Worm (Caenorhabditis elegans) whole organism, L4 larva: ENCODE measurements around the gene tbb-1.

Experiments used
- D1046.2 ChIP-seq: fragments of 200-800 bp; sonication (Bioruptor generic); IDR thresholded peaks from 2 replicates; pipeline ENCODE4 v1.3.6; 2022; ENCODE audit warnings: missing genetic modification characterization, missing compliant biosample characterization
- F44E2.7 ChIP-seq: fragments of 200-800 bp; sonication (Bioruptor generic); IDR thresholded peaks from 2 replicates; pipeline ENCODE4 v2.1.2; 2022; ENCODE audit warnings: missing genetic modification characterization, missing compliant biosample characterization
- R02D3.7 ChIP-seq: fragments of 150-350 bp; sonication (generic microtip); optimal IDR thresholded peaks from 3 replicates; lab custom pipeline; 2014; ENCODE audit warnings: missing biosample characterization, missing genetic modification characterization
- T20F7.1 ChIP-seq: fragments of 200-800 bp; sonication (Bioruptor generic); optimal IDR thresholded peaks from 2 replicates; lab custom pipeline; 2018; ENCODE audit warnings: mild to moderate bottlenecking, missing genetic modification characterization, missing compliant biosample characterization
- Y48G9A.11 ChIP-seq: fragments of 200-800 bp; sonication (Bioruptor generic); IDR thresholded peaks from 2 replicates; pipeline ENCODE4 v1.3.6; 2022; ENCODE audit warnings: missing genetic modification reagents, missing genetic modification characterization, missing compliant biosample characterization
- Y5F2A.4 ChIP-seq: fragments of 200-800 bp; sonication (Bioruptor generic); optimal IDR thresholded peaks from 2 replicates; lab custom pipeline; 2018; ENCODE audit warnings: mild to moderate bottlenecking, missing genetic modification characterization, missing compliant biosample characterization
- Y75B8A.6 ChIP-seq: fragments of 200-800 bp; sonication (Bioruptor generic); IDR thresholded peaks from 2 replicates; pipeline ENCODE4 v1.3.6; 2022; ENCODE audit warnings: missing genetic modification reagents, missing genetic modification characterization, missing compliant biosample characterization
- aha-1 ChIP-seq: fragments of 150-350 bp; peaks from one replicate; lab custom pipeline; 2014; ENCODE audit warnings: missing biosample characterization, missing genetic modification characterization
- ama-1 ChIP-seq: fragments of 150-350 bp; optimal IDR thresholded peaks from 2 replicates; lab custom pipeline; 2014; ENCODE audit warnings: inconsistent platforms, mixed read lengths
- arid-1 ChIP-seq: fragments of 200-800 bp; sonication (Bioruptor generic); conservative IDR thresholded peaks from 2 replicates; pipeline ENCODE4 v1.3.6; 2022; ENCODE audit warnings: missing genetic modification reagents, missing genetic modification characterization, missing compliant biosample characterization
- attf-4 ChIP-seq: sonication (generic microtip); optimal IDR thresholded peaks from 3 replicates; lab custom pipeline; 2017; ENCODE audit warnings: missing biosample characterization, missing genetic modification characterization
- ceh-20 ChIP-seq: fragments of 200-800 bp; sonication (Bioruptor generic); IDR thresholded peaks from 2 replicates; pipeline ENCODE4 v1.3.6; 2022; ENCODE audit warnings: missing genetic modification reagents, missing genetic modification characterization, missing compliant biosample characterization
- ceh-82 ChIP-seq: sonication (generic microtip); optimal IDR thresholded peaks from 2 replicates; lab custom pipeline; 2017; ENCODE audit warnings: missing biosample characterization, missing genetic modification characterization
- ces-1 ChIP-seq: fragments of 150-350 bp; sonication (generic microtip); optimal IDR thresholded peaks from 4 replicates; lab custom pipeline; 2014; ENCODE audit warnings: missing biosample characterization, missing genetic modification reagents, missing genetic modification characterization
- cey-2 ChIP-seq: sonication (generic microtip); optimal IDR thresholded peaks from 3 replicates; lab custom pipeline; 2017; ENCODE audit warnings: missing genetic modification characterization, mild to moderate bottlenecking, missing compliant biosample characterization, antibody characterized with exemption, borderline replicate concordance; ENCODE audit not compliant: insufficient read depth
- daf-12 ChIP-seq: fragments of 150-350 bp; optimal IDR thresholded peaks from 2 replicates; lab custom pipeline; 2014; ENCODE audit warnings: missing biosample characterization, missing genetic modification reagents, missing genetic modification characterization
- daf-16 ChIP-seq, 3 experiments: sonication (generic microtip); optimal IDR thresholded peaks; 2 replicates each; lab custom pipeline; 2016 to 2017; ENCODE audit warnings: missing genetic modification characterization in 3 of 3, missing genetic modification reagents in 3 of 3, mild to moderate bottlenecking in 2 of 3, missing compliant biosample characterization in 2 of 3, missing biosample characterization in 1 of 3, moderate library complexity in 1 of 3
- duxl-1 ChIP-seq: sonication (generic microtip); optimal IDR thresholded peaks from 2 replicates; lab custom pipeline; 2016; ENCODE audit warnings: mild to moderate bottlenecking, missing genetic modification characterization, moderate library complexity, missing compliant biosample characterization; ENCODE audit not compliant: poor library complexity
- egl-27 ChIP-seq: sonication (generic microtip); optimal IDR thresholded peaks from 3 replicates; lab custom pipeline; 2017; ENCODE audit warnings: missing biosample characterization, missing genetic modification reagents, missing genetic modification characterization
- lin-1 ChIP-seq: fragments of 200-800 bp; sonication (Bioruptor generic); IDR thresholded peaks from 2 replicates; pipeline ENCODE4 v1.3.6; 2022; ENCODE audit warnings: missing genetic modification reagents, missing genetic modification characterization, missing compliant biosample characterization
- lin-29 ChIP-seq: fragments of 200-800 bp; sonication (Bioruptor generic); IDR thresholded peaks from 2 replicates; pipeline ENCODE4 v1.3.6; 2022; ENCODE audit warnings: missing genetic modification reagents, missing genetic modification characterization, missing compliant biosample characterization
- mdl-1 ChIP-seq, 2 experiments: fragments of 150-350 bp in 1 of 2; sonication (generic microtip) in 1 of 2; optimal IDR thresholded peaks; 2 replicates each; lab custom pipeline; 2014 to 2017; ENCODE audit warnings: missing biosample characterization in 2 of 2, missing genetic modification characterization in 2 of 2
- mep-1 ChIP-seq: fragments of 150-350 bp; sonication (generic microtip); optimal IDR thresholded peaks from 3 replicates; lab custom pipeline; 2014; ENCODE audit warnings: missing biosample characterization, missing genetic modification characterization
- mes-2 ChIP-seq: sonication (generic microtip); optimal IDR thresholded peaks from 2 replicates; lab custom pipeline; 2016; ENCODE audit warnings: missing genotype, mild to moderate bottlenecking, missing genetic modification characterization, missing compliant biosample characterization; ENCODE audit not compliant: poor library complexity, severe bottlenecking
- nhr-111 ChIP-seq: fragments of 200-800 bp; sonication (Bioruptor generic); optimal IDR thresholded peaks from 2 replicates; lab custom pipeline; 2018; ENCODE audit warnings: mild to moderate bottlenecking, missing genetic modification characterization, missing compliant biosample characterization
- nhr-237 ChIP-seq: sonication (generic microtip); optimal IDR thresholded peaks from 2 replicates; lab custom pipeline; 2017; ENCODE audit warnings: missing biosample characterization, missing genetic modification characterization
- nhr-25 ChIP-seq: sonication (generic microtip); optimal IDR thresholded peaks from 2 replicates; lab custom pipeline; 2017; ENCODE audit warnings: missing genetic modification characterization, mild to moderate bottlenecking, missing compliant biosample characterization, antibody characterized with exemption, moderate library complexity, borderline replicate concordance; ENCODE audit not compliant: insufficient read depth
- nhr-28 ChIP-seq: fragments of 150-350 bp; optimal IDR thresholded peaks from 2 replicates; lab custom pipeline; 2014; ENCODE audit warnings: missing biosample characterization, missing genetic modification characterization
- nhr-42 ChIP-seq: fragments of 200-800 bp; sonication (Bioruptor generic); IDR thresholded peaks from 2 replicates; pipeline ENCODE4 v1.3.6; 2022; ENCODE audit warnings: missing genetic modification characterization, missing compliant biosample characterization
- nhr-48 ChIP-seq: sonication (generic microtip); optimal IDR thresholded peaks from 2 replicates; lab custom pipeline; 2016; ENCODE audit warnings: mild to moderate bottlenecking, missing genetic modification characterization, missing compliant biosample characterization
- nhr-6 ChIP-seq: fragments of 150-350 bp; optimal IDR thresholded peaks from 2 replicates; lab custom pipeline; 2014; ENCODE audit warnings: missing biosample characterization, missing genetic modification characterization
- nhr-76 ChIP-seq: fragments of 150-350 bp; optimal IDR thresholded peaks from 2 replicates; lab custom pipeline; 2014; ENCODE audit warnings: missing biosample characterization, missing genetic modification characterization
- php-3 ChIP-seq: fragments of 200-800 bp; sonication (Bioruptor generic); IDR thresholded peaks from 2 replicates; pipeline ENCODE4 v1.3.6; 2022; ENCODE audit warnings: missing genetic modification reagents, missing genetic modification characterization, missing compliant biosample characterization
- pqm-1 ChIP-seq: sonication (generic microtip); optimal IDR thresholded peaks from 2 replicates; lab custom pipeline; 2017; ENCODE audit warnings: missing biosample characterization, missing genetic modification characterization
- rbr-2 ChIP-seq: sonication (generic microtip); optimal IDR thresholded peaks from 2 replicates; lab custom pipeline; 2016; ENCODE audit warnings: missing genotype, missing genetic modification characterization, missing compliant biosample characterization
- set-16 ChIP-seq: fragments of 200-800 bp; sonication (Bioruptor generic); IDR thresholded peaks from 2 replicates; pipeline ENCODE4 v1.3.6; 2022; ENCODE audit warnings: missing genetic modification reagents, missing genetic modification characterization, missing compliant biosample characterization
- snpc-1.2 ChIP-seq: fragments of 200-800 bp; sonication (Bioruptor generic); IDR thresholded peaks from 2 replicates; pipeline ENCODE4 v1.3.6; 2022; ENCODE audit warnings: missing genetic modification reagents, missing genetic modification characterization, missing compliant biosample characterization
- snpc-4 ChIP-seq: fragments of 150-350 bp; optimal IDR thresholded peaks from 2 replicates; lab custom pipeline; 2014; ENCODE audit warnings: missing biosample characterization, missing genetic modification characterization
- spr-3 ChIP-seq: fragments of 200-800 bp; sonication (Bioruptor generic); optimal IDR thresholded peaks from 2 replicates; lab custom pipeline; 2018; ENCODE audit warnings: mild to moderate bottlenecking, missing genetic modification characterization, missing compliant biosample characterization
- unc-130 ChIP-seq: sonication (generic microtip); optimal IDR thresholded peaks from 2 replicates; lab custom pipeline; 2016; ENCODE audit warnings: missing genetic modification reagents, missing genetic modification characterization, missing compliant biosample characterization
- unc-39 ChIP-seq: sonication (generic microtip); optimal IDR thresholded peaks from 2 replicates; lab custom pipeline; 2017; ENCODE audit warnings: missing biosample characterization, missing genetic modification characterization
- unc-62 ChIP-seq, 3 experiments: fragments of 150-350 bp in 1 of 3; sonication (generic microtip); optimal IDR thresholded peaks in 2 of 3; peaks in 1 of 3; 1 replicate in 1 of 3; 2 replicates in 2 of 3; lab custom pipeline; 2014 to 2017; ENCODE audit warnings: missing biosample characterization in 3 of 3, missing genetic modification characterization in 3 of 3, missing genetic modification reagents in 3 of 3, missing genotype in 1 of 3
- zfp-2 ChIP-seq: sonication (generic microtip); optimal IDR thresholded peaks from 2 replicates; lab custom pipeline; 2016; ENCODE audit warnings: mild to moderate bottlenecking, missing genetic modification characterization, missing compliant biosample characterization
- zfp-3 ChIP-seq: fragments of 200-800 bp; sonication (Bioruptor generic); conservative IDR thresholded peaks from 2 replicates; pipeline ENCODE4 v1.3.6; 2022; ENCODE audit warnings: missing genetic modification reagents, missing genetic modification characterization, missing compliant biosample characterization

tbb-1 gene

ce11 chrIII:10769693-10770092 lies 27.5 kb upstream of the tbb-1 start:
- TF ChIP-seq R02D3.7 (tag; lab: Kevin White, UChicago) (no peak), nhr-48 (no peak), unc-62 (GFP tag; optimal IDR thresholded peaks at IDR 0.05 in 1 of 2; lab: Kevin White, UChicago) (peak in 1 of 2 experiments; percentile 58), unc-62 (tag; optimal IDR thresholded peaks at IDR 0.05; lab: Kevin White, UChicago) (no peak), nhr-237 (tag; lab: Kevin White, UChicago) (no peak), snpc-4 (no peak), ceh-82 (tag; lab: Kevin White, UChicago) (no peak), Y75B8A.6 (GFP tag; lab: Robert Waterston, UW) (no peak), rbr-2 (no peak), ces-1 (GFP tag; lab: Kevin White, UChicago) (no peak), mdl-1 (tag; optimal IDR thresholded peaks at IDR 0.05; lab: Kevin White, UChicago) (no peak), egl-27 (tag; lab: Kevin White, UChicago) (no peak), zfp-2 (no peak), daf-12 (tag; lab: Kevin White, UChicago) (no peak), unc-130 (GFP tag; lab: Kevin White, UChicago) (no peak), set-16 (no peak), aha-1 (tag; lab: Kevin White, UChicago) (peak; percentile 79)

DNA sequence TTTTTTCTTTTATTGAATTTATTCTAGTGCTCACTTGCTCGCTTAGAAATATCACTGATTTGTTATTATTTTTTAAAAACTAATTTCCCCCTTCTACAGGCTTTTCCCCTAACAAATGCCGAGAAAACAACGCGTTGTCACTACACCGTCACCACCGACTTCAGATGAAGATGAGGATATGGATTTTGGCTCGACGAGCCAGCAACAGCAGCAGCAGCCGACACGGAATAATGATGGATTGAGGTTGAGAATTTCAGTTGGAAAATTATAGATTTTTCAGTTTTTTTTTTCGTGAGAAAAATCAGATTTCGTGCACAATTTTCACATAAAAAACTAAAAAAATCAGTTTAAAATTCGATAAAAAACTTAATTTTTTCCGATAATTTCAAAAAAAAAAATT lies 20.8 kb upstream of the tbb-1 start, which contains the start of gene dpy-28:
dpy-28 (plus strand) TSS at position 100 of the 400 bp plus-strand sequence.
- TF ChIP-seq Y48G9A.11 (GFP tag; lab: Robert Waterston, UW) (no peak), attf-4 (tag; lab: Kevin White, UChicago) (no peak), snpc-1.2 (GFP tag; lab: Robert Waterston, UW) (no peak), nhr-76 (tag; lab: Kevin White, UChicago) (no peak), nhr-28 (tag; lab: Kevin White, UChicago) (no peak), ceh-20 (no peak), daf-16 (GFP tag; optimal IDR thresholded peaks at IDR 0.05; lab: Kevin White, UChicago) (no peak), daf-16 (tag; optimal IDR thresholded peaks at IDR 0.05; lab: Kevin White, UChicago) (peak; percentile 20), zfp-3 (GFP tag; lab: Robert Waterston, UW) (no peak), spr-3 (GFP tag; lab: Kevin White, UChicago) (no peak), arid-1 (GFP tag; lab: Robert Waterston, UW) (no peak), mep-1 (tag; lab: Kevin White, UChicago) (peak; percentile 34), lin-1 (no peak), lin-29 (GFP tag; lab: Robert Waterston, UW) (no peak), duxl-1 (tag; lab: Kevin White, UChicago) (no peak), Y5F2A.4 (GFP tag; lab: Kevin White, UChicago) (no peak), unc-62 (GFP tag; optimal IDR thresholded peaks at IDR 0.05 in 1 of 2; lab: Kevin White, UChicago) (no peak), unc-62 (tag; optimal IDR thresholded peaks at IDR 0.05; lab: Kevin White, UChicago) (no peak), cey-2 (tag; lab: Kevin White, UChicago) (no peak), nhr-111 (GFP tag; lab: Kevin White, UChicago) (no peak), T20F7.1 (GFP tag; lab: Kevin White, UChicago) (no peak), nhr-6 (no peak), Y75B8A.6 (GFP tag; lab: Robert Waterston, UW) (no peak), nhr-25 (tag; lab: Kevin White, UChicago) (no peak), php-3 (GFP tag; lab: Robert Waterston, UW) (no peak), pqm-1 (tag; lab: Kevin White, UChicago) (no peak), ama-1 (lab: Kevin White, UChicago) (peak; percentile 70), aha-1 (tag; lab: Kevin White, UChicago) (peak; percentile 81), unc-39 (tag; lab: Kevin White, UChicago) (no peak), ceh-82 (tag; lab: Kevin White, UChicago) (no peak), nhr-42 (GFP tag; lab: Robert Waterston, UW) (no peak), F44E2.7 (GFP tag; lab: Robert Waterston, UW) (no peak), mes-2 (tag; lab: Kevin White, UChicago) (no peak), egl-27 (tag; lab: Kevin White, UChicago) (no peak), D1046.2 (GFP tag; lab: Robert Waterston, UW) (no peak)
- TF ChIP-seq, all 104 proteins: peak for 4
